Fruit fly (Drosophila melanogaster) Kc167 (cell line): ENCODE data around the gene Cht2.
A peak's percentile ranks its signal among the peaks of the same experiment; 100 is the strongest.

Experiments
- Myc ChIP-seq: fragments of >200 bp; optimal IDR thresholded peaks from 2 replicates; lab custom pipeline; 2017; ENCODE audit warnings: missing external identifiers
- Sin3A ChIP-seq: fragments of >200 bp; optimal IDR thresholded peaks from 2 replicates; lab custom pipeline; 2018; ENCODE audit warnings: missing external identifiers
- h ChIP-seq: fragments of >200 bp; optimal IDR thresholded peaks from 3 replicates; lab custom pipeline; 2018; ENCODE audit warnings: missing external identifiers
- insv ChIP-seq: fragments of >200 bp; optimal IDR thresholded peaks from 3 replicates; lab custom pipeline; 2018; ENCODE audit warnings: missing external identifiers
- psq ChIP-seq: fragments of >200 bp; optimal IDR thresholded peaks from 2 replicates; lab custom pipeline; 2017; ENCODE audit warnings: missing external identifiers
- ttk ChIP-seq: sonication (Bioruptor generic); optimal IDR thresholded peaks from 2 replicates; lab custom pipeline; 2017; ENCODE audit warnings: missing external identifiers

The Cht2 gene

dm6 chr3L:1755458-1755984 is at the start of gene Cht2:
Cht2 (minus strand) TSS chr3L:1755934.
- no peak for TF ChIP-seq Myc
- no peak for TF ChIP-seq Sin3A
- no peak for TF ChIP-seq psq (lab: Kevin White, UChicago)
- TF ChIP-seq insv (lab: Kevin White, UChicago): no peak
- TF ChIP-seq h (lab: Kevin White, UChicago): no peak
- TF ChIP-seq ttk (lab: Kevin White, UChicago): no peak

dm6 chr3L:1802802-1803201 is 47.1 kb upstream of the Cht2 start, which contains the start of the genes JTBR and CG42676:
JTBR (minus strand) TSS chr3L:1802856.
CG42676 (plus strand) TSS chr3L:1803107.
- no peak for TF ChIP-seq insv (lab: Kevin White, UChicago)
- TF ChIP-seq psq (lab: Kevin White, UChicago): peak; percentile 58
- TF ChIP-seq h (lab: Kevin White, UChicago): no peak
- TF ChIP-seq Myc: no peak
- no peak for TF ChIP-seq Sin3A
- no peak for TF ChIP-seq ttk (lab: Kevin White, UChicago)

- no peak for TF ChIP-seq ttk (lab: Kevin White, UChicago)
Measured at dm6 chr3L:1798649-1799048, 42.9 kb upstream of the Cht2 start, which contains the start of gene Patj. Patj (plus strand) TSS chr3L:1798803.

- TF ChIP-seq insv (lab: Kevin White, UChicago): no peak
- TF ChIP-seq Sin3A: no peak
- no peak for TF ChIP-seq ttk (lab: Kevin White, UChicago)
Measured at dm6 chr3L:1797005-1797404, 41.3 kb upstream of the Cht2 start, which contains the start of gene CG12020. CG12020 (plus strand) TSS chr3L:1797305.

- TF ChIP-seq h (lab: Kevin White, UChicago) (no peak), Sin3A (no peak), Myc (no peak), psq (lab: Kevin White, UChicago) (no peak), insv (lab: Kevin White, UChicago) (no peak), ttk (lab: Kevin White, UChicago) (no peak)
Measured at dm6 chr3L:1794943-1795696, 39.4 kb upstream of the Cht2 start, which contains the start of the genes alpha-Spec, dlt and Cdc37. alpha-Spec (minus strand) TSS chr3L:1795328. dlt (minus strand) TSS chr3L:1795328. Cdc37 (plus strand) TSS chr3L:1795392.

dm6 chr3L:1794164-1794942 is 38.6 kb upstream of the Cht2 start:
- no peak for TF ChIP-seq ttk (lab: Kevin White, UChicago)

dm6 chr3L:1789339-1789738 is 33.6 kb upstream of the Cht2 start:
- TF ChIP-seq Sin3A (no peak), Myc (no peak)

- TF ChIP-seq Myc (no peak), Sin3A (no peak), psq (lab: Kevin White, UChicago) (no peak)
Measured at dm6 chr3L:1784092-1784491, 28.4 kb upstream of the Cht2 start.

dm6 chr3L:1777249-1777648 is 21.5 kb upstream of the Cht2 start, which contains the start of the genes CG2021 and mRpL46:
CG2021 (minus strand) TSS chr3L:1777411.
mRpL46 (plus strand) TSS chr3L:1777439.
- no peak for TF ChIP-seq psq (lab: Kevin White, UChicago)

- TF ChIP-seq Myc (no peak), Sin3A (no peak), ttk (lab: Kevin White, UChicago) (no peak), h (lab: Kevin White, UChicago) (no peak), psq (lab: Kevin White, UChicago) (no peak), insv (lab: Kevin White, UChicago) (no peak)
Measured at dm6 chr3L:1774713-1775648, 19.2 kb upstream of the Cht2 start, which contains the start of the genes CG13933 and PolD2. CG13933 (minus strand) TSS chr3L:1775147. PolD2 (plus strand) TSS chr3L:1775633.

- TF ChIP-seq psq (lab: Kevin White, UChicago) (no peak), Myc (no peak), ttk (lab: Kevin White, UChicago) (no peak), h (lab: Kevin White, UChicago) (no peak), insv (lab: Kevin White, UChicago) (no peak), Sin3A (no peak)
Measured at dm6 chr3L:1772593-1772992, 16.9 kb upstream of the Cht2 start.

dm6 chr3L:1771658-1772057 is 15.9 kb upstream of the Cht2 start, which contains the start of gene Dhc62B:
Dhc62B (minus strand) TSS chr3L:1771758.
- no peak for TF ChIP-seq insv (lab: Kevin White, UChicago)
- no peak for TF ChIP-seq Sin3A
- no peak for TF ChIP-seq h (lab: Kevin White, UChicago)
- no peak for TF ChIP-seq ttk (lab: Kevin White, UChicago)
- no peak for TF ChIP-seq psq (lab: Kevin White, UChicago)
- TF ChIP-seq Myc: no peak
